In the genomic region with DNA sequence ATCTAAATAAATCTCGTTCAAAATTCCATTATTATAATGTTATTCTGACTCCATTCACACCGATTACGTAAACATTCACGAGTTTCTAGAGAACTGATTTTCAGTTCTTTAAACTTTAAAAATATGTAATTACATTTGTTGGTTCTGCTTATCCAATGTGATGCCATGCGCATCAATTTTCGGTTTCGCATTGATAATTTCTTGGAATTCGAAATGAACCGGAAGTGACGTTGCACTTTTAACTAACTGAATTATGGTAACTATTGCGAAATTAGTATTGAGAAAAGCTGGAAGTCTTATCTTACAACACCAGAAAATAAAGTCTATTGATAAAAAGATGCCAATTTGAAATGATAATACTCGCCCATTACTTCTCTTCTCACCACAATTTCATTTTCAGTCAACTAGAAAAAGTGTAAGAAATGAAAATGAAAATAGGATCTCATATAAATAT, we compare ENCODE assay signal across 5 worm cellular contexts.
A peak's percentile ranks its signal among the peaks of the same experiment; 100 is the strongest.
TF ChIP-seq lines count a peak whose summit lies in the region.

No protein-coding gene starts in this region.

TF ChIP-seq in whole organism, L1 larva, 84 proteins besides CTCF, POLR2A, EP300 and RAD21 (continues in another document):
- TF ChIP-seq nhr-77 (tag; optimal IDR thresholded peaks at IDR 0.05; lab: Kevin White, UChicago) (no peak), aha-1 (tag; optimal IDR thresholded peaks at IDR 0.05; lab: Kevin White, UChicago) (no peak), sup-37 (GFP tag; optimal IDR thresholded peaks at IDR 0.05; lab: Kevin White, UChicago) (no peak), ceh-88 (GFP tag; IDR thresholded peaks at IDR 0.05; lab: Robert Waterston, UW) (no peak), C04F5.9 (tag; optimal IDR thresholded peaks at IDR 0.05; lab: Kevin White, UChicago) (no peak), mep-1 (tag; optimal IDR thresholded peaks at IDR 0.05; lab: Kevin White, UChicago) (peak; percentile 9), pax-3 (tag; optimal IDR thresholded peaks at IDR 0.05; lab: Kevin White, UChicago) (peak; percentile 77), nhr-19 (GFP tag; conservative IDR thresholded peaks at IDR 0.05; lab: Robert Waterston, UW) (peak; percentile 15; the same call in 1 of the 2 replicates), ama-1 (optimal IDR thresholded peaks at IDR 0.05; lab: Kevin White, UChicago) (no peak), nhr-71 (tag; optimal IDR thresholded peaks at IDR 0.05; lab: Kevin White, UChicago) (peak; percentile 90), lir-3 (tag; optimal IDR thresholded peaks at IDR 0.05; lab: Kevin White, UChicago; ENCODE audit: poor library complexity) (no peak), snu-23 (GFP tag; optimal IDR thresholded peaks at IDR 0.05; lab: Kevin White, UChicago) (no peak), fos-1 (tag; optimal IDR thresholded peaks at IDR 0.05; lab: Kevin White, UChicago) (no peak), ztf-4 (tag; optimal IDR thresholded peaks at IDR 0.05; lab: Kevin White, UChicago) (peak; percentile 53), nhr-12 (tag; optimal IDR thresholded peaks at IDR 0.05; lab: Kevin White, UChicago) (no peak), unc-62 (GFP tag; optimal IDR thresholded peaks at IDR 0.05; lab: Kevin White, UChicago) (no peak), pqm-1 (tag; optimal IDR thresholded peaks at IDR 0.05; lab: Kevin White, UChicago) (peak; percentile 3)

TF ChIP-seq in whole organism, L2 larva, 48 proteins besides CTCF, POLR2A, EP300 and RAD21 (continues in another document):
- TF ChIP-seq nhr-11 (tag; optimal IDR thresholded peaks at IDR 0.05; lab: Kevin White, UChicago) (no peak), lin-39 (tag; optimal IDR thresholded peaks at IDR 0.05; lab: Kevin White, UChicago) (no peak), egl-27 (tag; optimal IDR thresholded peaks at IDR 0.05; lab: Kevin White, UChicago) (no peak), sma-9 (GFP tag; optimal IDR thresholded peaks at IDR 0.05; lab: Kevin White, UChicago) (peak; percentile 80), sma-9 (tag; optimal IDR thresholded peaks at IDR 0.05; lab: Kevin White, UChicago) (no peak), zag-1 (tag; optimal IDR thresholded peaks at IDR 0.05; lab: Kevin White, UChicago) (peak; percentile 30), unc-39 (tag; optimal IDR thresholded peaks at IDR 0.05; lab: Kevin White, UChicago) (no peak), crh-2 (tag; optimal IDR thresholded peaks at IDR 0.05; lab: Kevin White, UChicago) (peak; percentile 47), alr-1 (tag; optimal IDR thresholded peaks at IDR 0.05; lab: Kevin White, UChicago) (no peak), gmeb-1 (tag; optimal IDR thresholded peaks at IDR 0.05; lab: Kevin White, UChicago) (no peak), peb-1 (tag; optimal IDR thresholded peaks at IDR 0.05; lab: Kevin White, UChicago) (no peak), sma-3 (GFP tag; optimal IDR thresholded peaks at IDR 0.05; lab: Kevin White, UChicago) (no peak), skn-1 (tag; optimal IDR thresholded peaks at IDR 0.05; lab: Kevin White, UChicago) (no peak), aly-2 (tag; optimal IDR thresholded peaks at IDR 0.05; lab: Kevin White, UChicago) (no peak), ZK546.5 (tag; optimal IDR thresholded peaks at IDR 0.05; lab: Kevin White, UChicago) (no peak), ztf-1 (GFP tag; conservative IDR thresholded peaks at IDR 0.05; lab: Robert Waterston, UW) (no peak), nhr-12 (tag; optimal IDR thresholded peaks at IDR 0.05; lab: Kevin White, UChicago) (no peak), dmd-4 (tag; optimal IDR thresholded peaks at IDR 0.05; lab: Kevin White, UChicago) (peak; percentile 25), elt-1 (tag; optimal IDR thresholded peaks at IDR 0.05; lab: Kevin White, UChicago) (no peak)

TF ChIP-seq in whole organism, L3 larva, 47 proteins besides CTCF, POLR2A, EP300 and RAD21 (continues in another document):
- TF ChIP-seq aly-2 (tag; optimal IDR thresholded peaks at IDR 0.05; lab: Kevin White, UChicago) = no peak
- TF ChIP-seq pqm-1 (tag; optimal IDR thresholded peaks at IDR 0.05; lab: Kevin White, UChicago) = peak; percentile 50
- no peak for TF ChIP-seq ama-1 (optimal IDR thresholded peaks at IDR 0.05; lab: Kevin White, UChicago)
- TF ChIP-seq nhr-11 (tag; optimal IDR thresholded peaks at IDR 0.05; lab: Kevin White, UChicago) = peak; percentile 72
- TF ChIP-seq nhr-76 (tag; optimal IDR thresholded peaks at IDR 0.05; lab: Kevin White, UChicago) = no peak
- no peak for TF ChIP-seq ztf-4 (tag; optimal IDR thresholded peaks at IDR 0.05; lab: Kevin White, UChicago)
- TF ChIP-seq ceh-9 (tag; optimal IDR thresholded peaks at IDR 0.05; lab: Kevin White, UChicago) = no peak
- TF ChIP-seq nhr-77 (tag; optimal IDR thresholded peaks at IDR 0.05; lab: Kevin White, UChicago) = no peak
- TF ChIP-seq sea-2 (GFP tag; optimal IDR thresholded peaks at IDR 0.05; lab: Kevin White, UChicago) = no peak
- TF ChIP-seq fkh-10 (GFP tag; optimal IDR thresholded peaks at IDR 0.05; lab: Kevin White, UChicago) = no peak
- no peak for TF ChIP-seq jun-1 (tag; optimal IDR thresholded peaks at IDR 0.05; lab: Kevin White, UChicago)
- no peak for TF ChIP-seq fos-1 (tag; optimal IDR thresholded peaks at IDR 0.05; lab: Kevin White, UChicago)
- TF ChIP-seq pha-4 (tag; optimal IDR thresholded peaks at IDR 0.05; lab: Kevin White, UChicago) = peak; percentile 35
- no peak for TF ChIP-seq nhr-23 (tag; optimal IDR thresholded peaks at IDR 0.05; lab: Kevin White, UChicago)
- peak; percentile 78 for TF ChIP-seq elt-2 (tag; optimal IDR thresholded peaks at IDR 0.05; lab: Kevin White, UChicago)
- TF ChIP-seq unc-62 (GFP tag; optimal IDR thresholded peaks at IDR 0.05; lab: Kevin White, UChicago) = no peak
- TF ChIP-seq R02D3.7 (tag; optimal IDR thresholded peaks at IDR 0.05; lab: Kevin White, UChicago) = no peak
- TF ChIP-seq zag-1 (tag; optimal IDR thresholded peaks at IDR 0.05; lab: Kevin White, UChicago) = no peak
- TF ChIP-seq egl-27 (tag; optimal IDR thresholded peaks at IDR 0.05; lab: Kevin White, UChicago) = no peak
- TF ChIP-seq mdl-1 (tag; optimal IDR thresholded peaks at IDR 0.05; lab: Kevin White, UChicago) = no peak

TF ChIP-seq in whole organism, L4 larva, 104 proteins besides CTCF, POLR2A, EP300 and RAD21 (continues in another document):
- TF ChIP-seq egl-43 (GFP tag; IDR thresholded peaks at IDR 0.05; lab: Robert Waterston, UW) (no peak), nhr-10 (tag; optimal IDR thresholded peaks at IDR 0.05; lab: Kevin White, UChicago) (no peak), nhr-28 (tag; optimal IDR thresholded peaks at IDR 0.05; lab: Kevin White, UChicago) (peak; percentile 75), ces-1 (GFP tag; optimal IDR thresholded peaks at IDR 0.05; lab: Kevin White, UChicago) (peak; percentile 52), lir-3 (tag; optimal IDR thresholded peaks at IDR 0.05; lab: Kevin White, UChicago) (no peak), hlh-11 (tag; optimal IDR thresholded peaks at IDR 0.05; lab: Kevin White, UChicago) (peak; percentile 36), ctbp-1 (GFP tag; IDR thresholded peaks at IDR 0.05; lab: Robert Waterston, UW) (no peak), mep-1 (tag; optimal IDR thresholded peaks at IDR 0.05; lab: Kevin White, UChicago) (peak; percentile 70), lsy-2 (tag; optimal IDR thresholded peaks at IDR 0.05; lab: Kevin White, UChicago) (peak in 1 of 2 experiments; percentile 46), dmd-6 (GFP tag; IDR thresholded peaks at IDR 0.05; lab: Robert Waterston, UW) (peak; percentile 59), nhr-111 (GFP tag; optimal IDR thresholded peaks at IDR 0.05; lab: Kevin White, UChicago) (no peak), aha-1 (tag; lab: Kevin White, UChicago) (peak; percentile 69), nhr-48 (tag; optimal IDR thresholded peaks at IDR 0.05; lab: Kevin White, UChicago) (peak; percentile 58), daf-19 (GFP tag; conservative IDR thresholded peaks at IDR 0.05; lab: Robert Waterston, UW) (0 out of 2 replicates have a peak, but pooled peaks have one; percentile 55), daf-16 (GFP tag; optimal IDR thresholded peaks at IDR 0.05; lab: Kevin White, UChicago) (no peak), daf-16 (tag; optimal IDR thresholded peaks at IDR 0.05; lab: Kevin White, UChicago) (peak; percentile 60), lin-1 (GFP tag; IDR thresholded peaks at IDR 0.05; lab: Robert Waterston, UW) (peak; percentile 67; the same call in 1 of the 2 replicates), dve-1 (tag; optimal IDR thresholded peaks at IDR 0.05; lab: Kevin White, UChicago; ENCODE audit: insufficient read depth) (peak; percentile 59), pha-4 (GFP tag; IDR thresholded peaks at IDR 0.05; lab: Robert Waterston, UW) (no peak), pha-4 (tag; optimal IDR thresholded peaks at IDR 0.05; lab: Kevin White, UChicago) (no peak)

TF ChIP-seq in whole organism, young adult, 124 proteins besides CTCF, POLR2A, EP300 and RAD21:
- TF ChIP-seq unc-62 (GFP tag; optimal IDR thresholded peaks at IDR 0.05; lab: Kevin White, UChicago) (peak; percentile 7), nhr-179 (tag; optimal IDR thresholded peaks at IDR 0.05; lab: Kevin White, UChicago) (no peak), aptf-3 (GFP tag; IDR thresholded peaks at IDR 0.05; lab: Robert Waterston, UW) (no peak), ama-1 (optimal IDR thresholded peaks at IDR 0.05; lab: Kevin White, UChicago) (no peak), ama-1 (GFP tag; optimal IDR thresholded peaks at IDR 0.05; lab: Kevin White, UChicago) (peak in 1 of 2 experiments; percentile 7), atf-7 (tag; optimal IDR thresholded peaks at IDR 0.05; lab: Kevin White, UChicago) (peak; percentile 34), nhr-80 (tag; optimal IDR thresholded peaks at IDR 0.05; lab: Kevin White, UChicago) (peak; percentile 57), cebp-1 (GFP tag; IDR thresholded peaks at IDR 0.05; lab: Robert Waterston, UW) (peak; percentile 85), cebp-1 (tag; optimal IDR thresholded peaks at IDR 0.05; lab: Kevin White, UChicago) (peak; percentile 93), hlh-26 (GFP tag; conservative IDR thresholded peaks at IDR 0.05; lab: Robert Waterston, UW) (no peak), lin-40 (tag; optimal IDR thresholded peaks at IDR 0.05; lab: Kevin White, UChicago) (peak; percentile 10), ceh-40 (GFP tag; IDR thresholded peaks at IDR 0.05; lab: Robert Waterston, UW) (no peak), mel-28 (tag; optimal IDR thresholded peaks at IDR 0.05; lab: Kevin White, UChicago; ENCODE audit: borderline replicate concordance) (no peak), dox-1 (GFP tag; IDR thresholded peaks at IDR 0.05; lab: Robert Waterston, UW) (no peak)
